Worm (Caenorhabditis elegans) whole organism, L3 larva: ENCODE measurements around the gene F27C8.2.

Experiments used
- ZK546.5 ChIP-seq: sonication (generic microtip); optimal IDR thresholded peaks from 2 replicates; lab custom pipeline; 2017; ENCODE audit warnings: missing biosample characterization, missing genetic modification characterization
- ama-1 ChIP-seq: fragments of 150-350 bp; optimal IDR thresholded peaks from 2 replicates; lab custom pipeline; 2018
- ceh-28 ChIP-seq: fragments of 150-350 bp; optimal IDR thresholded peaks from 2 replicates; lab custom pipeline; 2014; ENCODE audit warnings: missing biosample characterization, missing genetic modification reagents, missing genetic modification characterization
- ceh-9 ChIP-seq: sonication (generic microtip); optimal IDR thresholded peaks from 2 replicates; lab custom pipeline; 2018; ENCODE audit warnings: missing biosample characterization, missing genetic modification characterization
- egl-5 ChIP-seq: fragments of 150-350 bp; optimal IDR thresholded peaks from 2 replicates; lab custom pipeline; 2017; ENCODE audit warnings: missing biosample characterization, missing genetic modification reagents, missing genetic modification characterization, inconsistent platforms
- eor-1 ChIP-seq, 2 experiments: fragments of 150-350 bp; optimal IDR thresholded peaks; 2 replicates each; lab custom pipeline; 2014 to 2018; ENCODE audit warnings: missing biosample characterization in 2 of 2, missing genetic modification characterization in 2 of 2
- jun-1 ChIP-seq: fragments of 150-350 bp; optimal IDR thresholded peaks from 2 replicates; lab custom pipeline; 2014; ENCODE audit warnings: missing biosample characterization, missing genetic modification reagents, missing genetic modification characterization
- lin-39 ChIP-seq: fragments of 150-350 bp; optimal IDR thresholded peaks from 2 replicates; lab custom pipeline; 2018; ENCODE audit warnings: missing biosample characterization, missing genetic modification reagents, missing genetic modification characterization
- nhr-11 ChIP-seq: fragments of 150-350 bp; optimal IDR thresholded peaks from 2 replicates; lab custom pipeline; 2014; ENCODE audit warnings: missing biosample characterization, missing genetic modification characterization
- pha-4 ChIP-seq: fragments of 150-350 bp; optimal IDR thresholded peaks from 2 replicates; lab custom pipeline; 2014; ENCODE audit warnings: missing biosample characterization, missing genetic modification reagents, missing genetic modification characterization
- unc-39 ChIP-seq: sonication (generic microtip); optimal IDR thresholded peaks from 4 replicates; lab custom pipeline; 2017; ENCODE audit warnings: missing biosample characterization, missing genetic modification characterization
- ztf-11 ChIP-seq: fragments of 150-350 bp; optimal IDR thresholded peaks from 2 replicates; lab custom pipeline; 2014; ENCODE audit warnings: missing biosample characterization, missing genetic modification characterization

- TF ChIP-seq unc-39 (tag; lab: Kevin White, UChicago) (no peak), pha-4 (tag; lab: Kevin White, UChicago) (no peak), ztf-11 (tag; lab: Kevin White, UChicago) (no peak), eor-1 (tag; optimal IDR thresholded peaks at IDR 0.05; lab: Kevin White, UChicago) (no peak), nhr-11 (tag; lab: Kevin White, UChicago) (no peak), lin-39 (tag; lab: Kevin White, UChicago) (no peak), ceh-9 (tag; lab: Kevin White, UChicago) (no peak), ama-1 (lab: Kevin White, UChicago) (no peak), jun-1 (tag; lab: Kevin White, UChicago) (no peak), egl-5 (tag; lab: Kevin White, UChicago) (no peak), ZK546.5 (tag; lab: Kevin White, UChicago) (no peak), ceh-28 (tag; lab: Kevin White, UChicago) (no peak)
Observed at ce11 chrIV:9617358-9617757, 21.2 kb downstream of the F27C8.2 start.
